Worm (Caenorhabditis elegans) whole organism, early embryonic: ENCODE data around the gene Y54E2A.9.

Experiments
- B0310.2 ChIP-seq: sonication (generic microtip); optimal IDR thresholded peaks from 2 replicates; lab custom pipeline; 2016; ENCODE audit warnings: mild to moderate bottlenecking, missing genetic modification characterization, missing compliant biosample characterization
- F13C5.2 ChIP-seq: sonication (generic microtip); optimal IDR thresholded peaks from 2 replicates; lab custom pipeline; 2017; ENCODE audit warnings: mild to moderate bottlenecking, missing genetic modification characterization, inconsistent platforms, missing compliant biosample characterization
- aly-1 ChIP-seq: sonication (generic microtip); optimal IDR thresholded peaks from 2 replicates; lab custom pipeline; 2016; ENCODE audit warnings: missing genetic modification characterization, missing compliant biosample characterization
- ama-1 ChIP-seq: fragments of 150-350 bp; optimal IDR thresholded peaks from 2 replicates; lab custom pipeline; 2014
- ceh-13 ChIP-seq: fragments of 200-800 bp; sonication (Bioruptor generic); optimal IDR thresholded peaks from 2 replicates; lab custom pipeline; 2018; ENCODE audit warnings: mild to moderate bottlenecking, missing genetic modification characterization, missing compliant biosample characterization
- ceh-36 ChIP-seq: sonication (generic microtip); optimal IDR thresholded peaks from 2 replicates; lab custom pipeline; 2016; ENCODE audit warnings: missing genetic modification characterization, inconsistent platforms, missing compliant biosample characterization
- ets-7 ChIP-seq: sonication (generic microtip); optimal IDR thresholded peaks from 2 replicates; lab custom pipeline; 2016; ENCODE audit warnings: missing genotype, missing genetic modification characterization, missing compliant biosample characterization
- flt-1 ChIP-seq: fragments of 200-800 bp; sonication (Bioruptor generic); IDR thresholded peaks from 2 replicates; pipeline ENCODE4 v1.3.6; 2022; ENCODE audit warnings: missing genetic modification characterization, missing compliant biosample characterization
- hmbx-1 ChIP-seq: sonication (generic microtip); optimal IDR thresholded peaks from 2 replicates; lab custom pipeline; 2016; ENCODE audit warnings: mild to moderate bottlenecking, missing genetic modification characterization, missing compliant biosample characterization
- hmg-4 ChIP-seq: fragments of 200-800 bp; sonication (Bioruptor generic); optimal IDR thresholded peaks from 2 replicates; lab custom pipeline; 2018; ENCODE audit warnings: mild to moderate bottlenecking, missing genetic modification characterization, missing compliant biosample characterization
- hnd-1 ChIP-seq: sonication (generic microtip); optimal IDR thresholded peaks from 2 replicates; lab custom pipeline; 2016; ENCODE audit warnings: missing genetic modification characterization, missing compliant biosample characterization
- pes-1 ChIP-seq: fragments of 200-800 bp; sonication (Bioruptor generic); IDR thresholded peaks from 2 replicates; pipeline ENCODE4 v1.3.6; 2022; ENCODE audit warnings: missing genetic modification reagents, missing genetic modification characterization, missing compliant biosample characterization
- scrt-1 ChIP-seq: fragments of 200-800 bp; sonication (Bioruptor generic); IDR thresholded peaks from 2 replicates; pipeline ENCODE4 v1.3.6; 2022; ENCODE audit warnings: missing genetic modification characterization, missing compliant biosample characterization
- sea-1 ChIP-seq: fragments of 200-800 bp; sonication (Bioruptor generic); conservative IDR thresholded peaks from 2 replicates; pipeline ENCODE4 v1.3.6; 2022; ENCODE audit warnings: missing genetic modification characterization, missing compliant biosample characterization
- tbx-11 ChIP-seq: fragments of 200-800 bp; sonication (Bioruptor generic); IDR thresholded peaks from 2 replicates; pipeline ENCODE4 v1.3.6; 2022; ENCODE audit warnings: missing genetic modification characterization, missing compliant biosample characterization
- tbx-37 ChIP-seq: fragments of 200-800 bp; sonication (Bioruptor generic); conservative IDR thresholded peaks from 2 replicates; pipeline ENCODE4 v1.3.6; 2022; ENCODE audit warnings: missing genetic modification reagents, missing genetic modification characterization, missing compliant biosample characterization
- tra-4 ChIP-seq: sonication (generic microtip); optimal IDR thresholded peaks from 2 replicates; lab custom pipeline; 2017; ENCODE audit warnings: missing genetic modification characterization, missing compliant biosample characterization

Y54E2A.9 gene

DNA sequence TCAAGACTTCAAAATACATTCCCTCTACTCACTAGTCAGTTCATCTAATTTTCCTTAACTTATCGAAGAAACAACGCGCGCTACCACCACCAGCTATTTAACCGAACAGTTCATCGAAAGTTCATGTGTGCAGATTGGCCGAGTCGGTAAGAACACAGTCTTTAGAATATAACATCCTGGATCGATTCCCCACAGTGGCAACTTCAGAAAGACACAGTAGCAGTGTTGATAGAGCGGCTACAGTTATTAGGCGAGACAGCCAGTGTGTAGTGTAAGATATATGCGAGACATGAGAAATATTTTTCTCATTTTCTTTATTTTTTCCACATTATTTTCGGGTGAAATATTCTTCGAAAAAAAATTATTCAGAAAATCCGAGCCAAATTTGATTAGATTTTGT lies 16.7 kb upstream of the Y54E2A.9 start:
- peak; percentile 72 for TF ChIP-seq pes-1
- TF ChIP-seq tbx-11, result peak; percentile 64
- TF ChIP-seq flt-1 (GFP tag; lab: Robert Waterston, UW), result 0 out of 2 replicates have a peak, but pooled peaks have one; percentile 16

DNA sequence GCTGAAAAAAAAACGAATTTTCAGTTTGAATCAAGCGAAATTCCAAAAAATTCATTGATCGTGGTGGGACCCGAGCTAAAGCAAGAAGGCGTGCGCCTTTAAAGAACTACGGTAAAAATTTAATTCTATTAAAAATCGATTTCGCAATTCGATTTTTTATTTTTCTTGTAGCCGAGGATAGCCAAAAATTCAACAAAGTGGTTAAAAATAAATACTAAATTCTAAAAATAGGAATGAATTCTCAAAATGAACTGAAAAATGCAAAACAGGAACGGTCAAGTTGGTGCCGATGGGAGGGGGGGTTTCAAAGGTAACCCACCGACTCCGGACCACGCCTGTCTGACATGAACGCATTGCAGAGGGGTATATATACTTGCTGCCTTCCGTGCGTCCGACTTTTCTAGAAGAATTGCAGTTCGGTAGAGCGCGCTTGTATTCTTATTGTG lies 15.3 kb upstream of the Y54E2A.9 start:
- TF ChIP-seq hmbx-1 (tag; lab: Kevin White, UChicago) (no peak), ama-1 (no peak), tbx-37 (0 out of 2 replicates have a peak, but pooled peaks have one; percentile 38), ceh-36 (tag; lab: Kevin White, UChicago) (no peak), tra-4 (tag; lab: Kevin White, UChicago) (no peak), F13C5.2 (tag; lab: Kevin White, UChicago) (no peak), flt-1 (GFP tag; lab: Robert Waterston, UW) (peak; percentile 54), hnd-1 (tag; lab: Kevin White, UChicago) (no peak), B0310.2 (no peak), pes-1 (peak; percentile 75), tbx-11 (no peak), ets-7 (tag; lab: Kevin White, UChicago) (no peak), scrt-1 (no peak), sea-1 (GFP tag; lab: Robert Waterston, UW) (peak; percentile 83), hmg-4 (GFP tag; lab: Kevin White, UChicago) (no peak), ceh-13 (GFP tag; lab: Kevin White, UChicago) (no peak), aly-1 (tag; lab: Kevin White, UChicago) (no peak)

DNA sequence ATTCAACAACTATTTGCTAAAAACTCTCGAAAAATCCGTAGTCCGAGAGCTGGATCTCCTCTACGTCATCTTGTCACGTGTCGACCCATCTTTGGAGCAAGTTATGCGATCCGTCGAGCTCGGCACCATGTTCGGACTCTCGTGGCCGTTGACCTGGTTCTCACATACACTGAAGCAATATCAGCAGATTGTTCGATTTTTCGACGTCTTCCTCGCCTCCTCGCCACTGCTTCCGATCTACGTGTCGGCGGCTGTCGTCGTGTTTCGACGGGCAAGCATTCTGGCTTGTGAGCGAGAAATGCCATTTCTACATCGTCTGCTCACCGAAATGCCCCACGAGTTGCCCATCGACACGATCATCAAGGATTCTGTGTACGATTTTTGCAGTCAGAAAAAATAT lies 13.6 kb upstream of the Y54E2A.9 start:
- no peak for TF ChIP-seq hmg-4 (GFP tag; lab: Kevin White, UChicago)
- TF ChIP-seq sea-1 (GFP tag; lab: Robert Waterston, UW), result no peak
- TF ChIP-seq pes-1, result no peak
- TF ChIP-seq flt-1 (GFP tag; lab: Robert Waterston, UW), result no peak
- no peak for TF ChIP-seq F13C5.2 (tag; lab: Kevin White, UChicago)
- no peak for TF ChIP-seq ama-1

DNA sequence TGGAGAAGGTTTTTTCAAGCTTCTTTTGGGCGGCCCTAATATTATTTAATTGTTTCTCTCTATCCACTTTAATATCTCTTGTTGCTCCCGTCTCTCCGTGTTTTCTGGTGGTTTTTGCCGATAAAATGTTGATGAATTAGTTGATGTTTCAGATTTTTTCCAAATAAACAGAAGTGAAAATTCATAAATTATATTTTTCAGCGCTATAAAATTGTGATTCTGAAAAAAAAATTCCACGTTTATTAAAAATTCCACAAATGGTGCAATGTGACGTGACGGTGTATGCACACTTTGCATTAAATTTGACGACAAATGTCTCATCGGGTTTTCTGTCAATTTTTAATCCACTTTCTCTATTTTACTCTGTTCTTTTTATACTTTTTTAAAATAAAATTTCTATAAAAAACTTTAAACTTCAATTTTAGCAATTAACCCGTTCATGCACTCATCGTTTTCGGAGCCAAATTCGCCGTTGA lies 12.3 kb upstream of the Y54E2A.9 start, which contains the start of gene tbc-20:
tbc-20 (plus strand) TSS at position 426 of the 476 bp plus-strand sequence.
- no peak for TF ChIP-seq scrt-1
- TF ChIP-seq sea-1 (GFP tag; lab: Robert Waterston, UW), result no peak

DNA sequence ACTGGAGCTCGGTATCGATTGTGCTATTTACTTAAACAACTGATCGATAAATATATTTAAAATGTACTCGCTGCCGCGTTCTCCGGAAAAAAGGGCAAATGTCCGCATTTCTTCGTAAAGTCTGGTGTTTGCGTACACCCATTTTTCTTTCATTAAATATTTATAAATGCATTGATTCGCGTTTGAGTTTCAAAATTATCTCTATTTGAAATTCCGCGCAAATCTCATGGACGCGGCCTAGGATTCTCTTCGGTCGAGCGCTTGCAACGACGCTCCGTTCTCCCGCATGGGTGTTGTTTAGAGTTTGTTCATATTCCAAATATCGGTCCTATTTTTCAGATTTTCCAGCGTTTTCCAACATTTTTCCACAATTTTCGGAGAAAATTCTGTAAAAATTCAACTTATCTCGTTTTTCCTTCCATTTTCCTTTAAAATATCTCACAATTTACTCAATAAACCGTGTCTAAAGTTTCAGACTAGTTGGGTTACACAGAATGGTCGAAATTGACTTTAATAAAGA lies 9.2 kb upstream of the Y54E2A.9 start, which contains the start of gene eif-3.B:
eif-3.B (plus strand) TSS at position 470 of the 520 bp plus-strand sequence.
- TF ChIP-seq tra-4 (tag; lab: Kevin White, UChicago), result no peak
- no peak for TF ChIP-seq ceh-13 (GFP tag; lab: Kevin White, UChicago)
- TF ChIP-seq sea-1 (GFP tag; lab: Robert Waterston, UW), result 0 out of 2 replicates have a peak, but pooled peaks have one; percentile 34
- peak; percentile 53 for TF ChIP-seq hmg-4 (GFP tag; lab: Kevin White, UChicago)
- TF ChIP-seq scrt-1, result no peak
- no peak for TF ChIP-seq ceh-36 (tag; lab: Kevin White, UChicago)
- no peak for TF ChIP-seq hnd-1 (tag; lab: Kevin White, UChicago)
- no peak for TF ChIP-seq hmbx-1 (tag; lab: Kevin White, UChicago)
- peak; percentile 78 for TF ChIP-seq pes-1
- peak; percentile 93 for TF ChIP-seq tbx-37
- TF ChIP-seq aly-1 (tag; lab: Kevin White, UChicago), result no peak
- peak; percentile 52; the same call in 1 of the 2 replicates for TF ChIP-seq tbx-11
- peak; percentile 3 for TF ChIP-seq B0310.2
- TF ChIP-seq ets-7 (tag; lab: Kevin White, UChicago), result peak; percentile 30
- TF ChIP-seq ama-1, result no peak
- TF ChIP-seq F13C5.2 (tag; lab: Kevin White, UChicago), result peak; percentile 79
- no peak for TF ChIP-seq flt-1 (GFP tag; lab: Robert Waterston, UW)

DNA sequence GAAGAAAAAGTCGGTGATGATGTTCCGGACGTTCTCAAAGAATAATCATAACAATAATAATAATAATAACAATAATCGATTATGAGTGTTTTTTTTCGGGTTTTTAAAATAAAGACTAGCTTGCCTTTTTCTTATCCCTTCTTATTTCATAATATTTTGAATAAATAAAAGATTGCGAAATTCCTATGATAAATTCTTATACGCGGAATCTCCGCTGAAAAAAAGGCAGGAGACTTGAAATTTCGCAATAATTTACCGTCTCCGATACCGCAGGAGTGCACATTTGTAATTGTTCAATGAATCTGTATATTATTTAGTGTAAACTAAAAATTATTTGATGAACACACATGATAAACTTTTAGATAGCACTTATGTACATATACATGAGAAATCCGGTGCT lies 6.7 kb upstream of the Y54E2A.9 start:
- TF ChIP-seq scrt-1, result no peak
- TF ChIP-seq tra-4 (tag; lab: Kevin White, UChicago), result no peak
- no peak for TF ChIP-seq tbx-11
- TF ChIP-seq ceh-13 (GFP tag; lab: Kevin White, UChicago), result no peak

DNA sequence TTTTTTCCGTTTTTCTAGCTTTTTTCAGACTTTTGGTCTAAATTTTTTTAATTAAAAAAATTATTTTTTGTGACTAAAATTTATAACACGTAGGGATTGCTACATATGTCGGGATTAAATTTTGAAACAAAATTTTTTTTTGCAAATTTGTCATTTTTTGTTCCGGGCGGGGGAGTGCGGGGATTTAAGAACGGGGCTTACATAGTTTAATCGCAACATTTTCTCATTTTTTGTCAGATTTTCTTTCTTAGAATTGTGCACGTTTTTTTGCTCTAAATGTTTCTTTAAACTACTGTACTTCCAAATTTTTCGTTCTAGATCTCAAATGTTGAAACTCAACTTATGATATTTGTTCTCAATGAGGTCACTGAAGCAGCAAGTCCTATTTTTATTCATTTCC lies 4.9 kb upstream of the Y54E2A.9 start, which contains the start of gene Y54E2A.10:
Y54E2A.10 (plus strand) TSS at position 301 of the 400 bp plus-strand sequence.
- TF ChIP-seq ets-7 (tag; lab: Kevin White, UChicago), result no peak
- no peak for TF ChIP-seq tbx-11
- TF ChIP-seq pes-1, result no peak
- TF ChIP-seq ama-1, result no peak
- no peak for TF ChIP-seq sea-1 (GFP tag; lab: Robert Waterston, UW)
- TF ChIP-seq B0310.2, result no peak
- no peak for TF ChIP-seq flt-1 (GFP tag; lab: Robert Waterston, UW)
- TF ChIP-seq hmg-4 (GFP tag; lab: Kevin White, UChicago), result no peak

DNA sequence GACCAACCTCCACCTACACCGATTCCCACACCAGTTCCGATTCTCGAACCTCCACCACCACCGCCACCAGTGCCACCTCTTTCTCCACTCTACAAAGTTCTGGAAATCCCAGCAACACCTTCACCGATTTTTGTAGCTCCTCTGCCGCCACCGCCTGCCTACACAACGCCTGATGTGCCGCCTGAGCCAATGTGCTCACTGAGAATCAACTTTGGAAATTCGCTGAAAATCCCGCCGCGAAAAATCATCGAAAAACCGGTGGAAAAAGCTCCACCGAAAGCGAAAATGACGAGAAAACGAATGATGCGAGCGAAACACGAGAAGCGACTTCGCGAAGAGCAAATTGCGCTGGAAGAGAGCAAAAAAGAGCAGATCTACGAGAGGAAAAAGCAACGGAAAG lies 6.0 kb downstream of the Y54E2A.9 start:
- TF ChIP-seq tra-4 (tag; lab: Kevin White, UChicago) (no peak), hmbx-1 (tag; lab: Kevin White, UChicago) (no peak), flt-1 (GFP tag; lab: Robert Waterston, UW) (no peak), B0310.2 (no peak), ceh-13 (GFP tag; lab: Kevin White, UChicago) (no peak), hmg-4 (GFP tag; lab: Kevin White, UChicago) (no peak), aly-1 (tag; lab: Kevin White, UChicago) (no peak), hnd-1 (tag; lab: Kevin White, UChicago) (no peak), ceh-36 (tag; lab: Kevin White, UChicago) (no peak), tbx-37 (no peak), pes-1 (no peak), tbx-11 (no peak), ama-1 (no peak), F13C5.2 (tag; lab: Kevin White, UChicago) (no peak), ets-7 (tag; lab: Kevin White, UChicago) (no peak), scrt-1 (no peak)
